Fruit fly (Drosophila melanogaster): Measurements from ENCODE around the gene CG44325.
A peak's percentile ranks its signal among the peaks of the same experiment; 100 is the strongest.

The CG44325 gene

dm6 chrX:9041789-9042456 is 36.4 kb downstream of the CG44325 start (continued):
- TF ChIP-seq CHES-1-like (GFP tag; optimal IDR thresholded peaks at IDR 0.05) (no peak), Hmr (GFP tag; optimal IDR thresholded peaks at IDR 0.05) (no peak), B-H1 (GFP tag; IDR thresholded peaks at IDR 0.05) (peak; percentile 30; the same call in 1 of the 3 replicates), her (GFP tag; optimal IDR thresholded peaks at IDR 0.05) (no peak), Dp (GFP tag; optimal IDR thresholded peaks at IDR 0.05) (no peak), Dfd (GFP tag; optimal IDR thresholded peaks at IDR 0.05) (no peak), CG1602 (GFP tag; optimal IDR thresholded peaks at IDR 0.05) (peak; percentile 44), E2f1 (GFP tag; IDR thresholded peaks at IDR 0.05) (no peak), odd (GFP tag; optimal IDR thresholded peaks at IDR 0.05) (peak; percentile 45), sima (GFP tag; optimal IDR thresholded peaks at IDR 0.05) (no peak), CG30020 (tag; optimal IDR thresholded peaks at IDR 0.05) (no peak), sug (tag; optimal IDR thresholded peaks at IDR 0.05) (no peak), CG2875 (GFP tag; optimal IDR thresholded peaks at IDR 0.05) (peak; percentile 42), h (optimal IDR thresholded peaks at IDR 0.05) (no peak), eve (GFP tag; optimal IDR thresholded peaks at IDR 0.05) (peak in 1 of 2 experiments; percentile 78), CG11093 (GFP tag; IDR thresholded peaks at IDR 0.05) (peak; percentile 61; the same call in 2 of the 3 replicates), CG8944 (GFP tag; optimal IDR thresholded peaks at IDR 0.05) (no peak), CG8089 (GFP tag; optimal IDR thresholded peaks at IDR 0.05) (no peak), Dad (GFP tag; optimal IDR thresholded peaks at IDR 0.05) (peak; percentile 38), CG17829 (tag; optimal IDR thresholded peaks at IDR 0.05) (peak; percentile 56), zen (tag; optimal IDR thresholded peaks at IDR 0.05) (no peak), ttk (GFP tag; IDR thresholded peaks at IDR 0.05) (peak; percentile 54; the same call in 1 of the 2 replicates), CG4360 (GFP tag; IDR thresholded peaks at IDR 0.05) (no peak), CG8281 (tag; optimal IDR thresholded peaks at IDR 0.05) (peak; percentile 1), CG33557 (GFP tag; optimal IDR thresholded peaks at IDR 0.05) (peak; percentile 37), CG7786 (GFP tag; optimal IDR thresholded peaks at IDR 0.05) (no peak), CG2129 (GFP tag; IDR thresholded peaks at IDR 0.05; ENCODE audit: partially characterized antibody) (no peak), CG14710 (tag; optimal IDR thresholded peaks at IDR 0.05) (peak; percentile 57), CG13123 (GFP tag; optimal IDR thresholded peaks at IDR 0.05) (no peak), scrt (GFP tag; optimal IDR thresholded peaks at IDR 0.05) (no peak), Ets65A (GFP tag) (peak; percentile 39), Antp (GFP tag; optimal IDR thresholded peaks at IDR 0.05) (peak; percentile 42), prd (optimal IDR thresholded peaks at IDR 0.05) (no peak), prd (GFP tag; IDR thresholded peaks at IDR 0.05) (peak; percentile 68; the same call in 2 of the 3 replicates), phol (tag; optimal IDR thresholded peaks at IDR 0.05) (peak; percentile 69), bbx (GFP tag; IDR thresholded peaks at IDR 0.05; ENCODE audit: partially characterized antibody) (no peak), gsb-n (tag; optimal IDR thresholded peaks at IDR 0.05) (peak; percentile 46), CG10147 (GFP tag; optimal IDR thresholded peaks at IDR 0.05) (no peak), pb (GFP tag; optimal IDR thresholded peaks at IDR 0.05) (peak; percentile 18), CG34376 (GFP tag; optimal IDR thresholded peaks at IDR 0.05) (no peak), tx (GFP tag; optimal IDR thresholded peaks at IDR 0.05) (no peak), Ets97D (GFP tag; optimal IDR thresholded peaks at IDR 0.05) (peak; percentile 6), CG11696 (GFP tag; IDR thresholded peaks at IDR 0.05) (no peak), CG6175 (GFP tag; IDR thresholded peaks at IDR 0.05) (no peak), fd64A (GFP tag; optimal IDR thresholded peaks at IDR 0.05) (no peak), Nf-YC (tag; optimal IDR thresholded peaks at IDR 0.05) (peak; percentile 50), lab (GFP tag; optimal IDR thresholded peaks at IDR 0.05) (peak; percentile 24), CG1529 (GFP tag; optimal IDR thresholded peaks at IDR 0.05) (peak; percentile 67), Oli (tag; optimal IDR thresholded peaks at IDR 0.05) (peak; percentile 73), psq (GFP tag; optimal IDR thresholded peaks at IDR 0.05) (no peak), CG18599 (GFP tag; optimal IDR thresholded peaks at IDR 0.05) (no peak)

Measured in whole organism, embryonic.